Worm (Caenorhabditis elegans) whole organism, late embryonic: ENCODE measurements around the gene tin-9.2.

Experiments used
- C08G9.2 ChIP-seq: sonication (generic microtip); optimal IDR thresholded peaks from 2 replicates; lab custom pipeline; 2016; ENCODE audit warnings: mild to moderate bottlenecking, missing genetic modification characterization, moderate library complexity, missing compliant biosample characterization
- C38D4.7 ChIP-seq: fragments of 200-800 bp; sonication (Bioruptor generic); optimal IDR thresholded peaks from 2 replicates; lab custom pipeline; 2018; ENCODE audit warnings: mild to moderate bottlenecking, missing genetic modification characterization, moderate library complexity, missing compliant biosample characterization
- K02D7.2 ChIP-seq: sonication (generic microtip); optimal IDR thresholded peaks from 2 replicates; lab custom pipeline; 2017; ENCODE audit warnings: mild to moderate bottlenecking, missing genetic modification characterization, missing compliant biosample characterization
- T23F11.4 ChIP-seq: fragments of 200-800 bp; sonication (Bioruptor generic); optimal IDR thresholded peaks from 2 replicates; lab custom pipeline; 2018; ENCODE audit warnings: mild to moderate bottlenecking, missing genetic modification characterization, missing compliant biosample characterization
- Y22D7AL.16 ChIP-seq: sonication (generic microtip); optimal IDR thresholded peaks from 2 replicates; lab custom pipeline; 2016; ENCODE audit warnings: missing genetic modification characterization, missing compliant biosample characterization
- ahr-1 ChIP-seq: sonication (generic microtip); optimal IDR thresholded peaks from 2 replicates; lab custom pipeline; 2016; ENCODE audit warnings: missing genetic modification characterization, missing compliant biosample characterization
- ama-1 ChIP-seq: fragments of 150-350 bp; optimal IDR thresholded peaks from 2 replicates; lab custom pipeline; 2014
- ceh-14 ChIP-seq: sonication (generic microtip); optimal IDR thresholded peaks from 2 replicates; lab custom pipeline; 2016; ENCODE audit warnings: missing genotype, missing genetic modification characterization, missing compliant biosample characterization
- ceh-18 ChIP-seq: sonication (generic microtip); optimal IDR thresholded peaks from 2 replicates; lab custom pipeline; 2016; ENCODE audit warnings: missing genetic modification characterization, missing compliant biosample characterization
- ceh-24 ChIP-seq: sonication (generic microtip); optimal IDR thresholded peaks from 2 replicates; lab custom pipeline; 2016; ENCODE audit warnings: mild to moderate bottlenecking, missing genetic modification characterization, missing compliant biosample characterization
- ceh-30 ChIP-seq: fragments of 150-350 bp; optimal IDR thresholded peaks from 2 replicates; lab custom pipeline; 2014; ENCODE audit warnings: missing biosample characterization, missing genetic modification characterization
- ceh-45 ChIP-seq: fragments of 200-800 bp; sonication (Bioruptor generic); IDR thresholded peaks from 2 replicates; pipeline ENCODE4 v1.3.6; 2022; ENCODE audit warnings: missing genetic modification reagents, missing genetic modification characterization, missing compliant biosample characterization
- ceh-48 ChIP-seq: sonication (generic microtip); optimal IDR thresholded peaks from 2 replicates; lab custom pipeline; 2016; ENCODE audit warnings: missing genetic modification characterization, inconsistent platforms, missing compliant biosample characterization
- ceh-6 ChIP-seq: fragments of 200-800 bp; sonication (Bioruptor generic); optimal IDR thresholded peaks from 2 replicates; lab custom pipeline; 2018; ENCODE audit warnings: mild to moderate bottlenecking, missing genetic modification characterization, missing compliant biosample characterization
- ceh-9 ChIP-seq: sonication (generic microtip); optimal IDR thresholded peaks from 2 replicates; lab custom pipeline; 2016; ENCODE audit warnings: mild to moderate bottlenecking, missing genetic modification characterization, inconsistent platforms, missing compliant biosample characterization
- fax-1 ChIP-seq: sonication (generic microtip); optimal IDR thresholded peaks from 2 replicates; lab custom pipeline; 2016; ENCODE audit warnings: missing genotype, missing genetic modification characterization, missing compliant biosample characterization
- fkh-6 ChIP-seq: sonication (generic microtip); optimal IDR thresholded peaks from 2 replicates; lab custom pipeline; 2016; ENCODE audit warnings: missing genetic modification characterization, missing compliant biosample characterization
- hlh-6 ChIP-seq: sonication (generic microtip); optimal IDR thresholded peaks from 2 replicates; lab custom pipeline; 2016; ENCODE audit warnings: missing genotype, missing genetic modification characterization, missing compliant biosample characterization
- lim-6 ChIP-seq: sonication (generic microtip); optimal IDR thresholded peaks from 2 replicates; lab custom pipeline; 2016; ENCODE audit warnings: missing genetic modification characterization, missing compliant biosample characterization
- lin-11 ChIP-seq: fragments of 200-800 bp; sonication (Bioruptor generic); optimal IDR thresholded peaks from 2 replicates; lab custom pipeline; 2018; ENCODE audit warnings: mild to moderate bottlenecking, missing genetic modification characterization, missing compliant biosample characterization
- mec-3 ChIP-seq: sonication (generic microtip); optimal IDR thresholded peaks from 2 replicates; lab custom pipeline; 2016; ENCODE audit warnings: borderline replicate concordance, missing genetic modification characterization, missing compliant biosample characterization
- nfya-1 ChIP-seq: sonication (generic microtip); optimal IDR thresholded peaks from 2 replicates; lab custom pipeline; 2017; ENCODE audit warnings: missing genetic modification characterization, mild to moderate bottlenecking, missing compliant biosample characterization, antibody characterized with exemption, moderate library complexity
- npax-4 ChIP-seq: sonication (generic microtip); optimal IDR thresholded peaks from 2 replicates; lab custom pipeline; 2016; ENCODE audit warnings: missing genetic modification characterization, missing compliant biosample characterization
- pag-3 ChIP-seq: sonication (generic microtip); optimal IDR thresholded peaks from 2 replicates; lab custom pipeline; 2016; ENCODE audit warnings: missing compliant biosample characterization, missing genetic modification characterization, borderline replicate concordance
- pat-9 ChIP-seq: fragments of 200-800 bp; sonication (Bioruptor generic); optimal IDR thresholded peaks from 2 replicates; lab custom pipeline; 2018; ENCODE audit warnings: mild to moderate bottlenecking, missing genetic modification characterization, moderate library complexity, missing compliant biosample characterization
- pqm-1 ChIP-seq: sonication (generic microtip); optimal IDR thresholded peaks from 2 replicates; lab custom pipeline; 2016; ENCODE audit warnings: missing genetic modification characterization, missing compliant biosample characterization
- pros-1 ChIP-seq: fragments of 150-350 bp; optimal IDR thresholded peaks from 2 replicates; lab custom pipeline; 2014; ENCODE audit warnings: missing biosample characterization, missing genetic modification reagents, missing genetic modification characterization
- ref-2 ChIP-seq: sonication (generic microtip); optimal IDR thresholded peaks from 2 replicates; lab custom pipeline; 2016; ENCODE audit warnings: missing genetic modification characterization, missing compliant biosample characterization
- sox-2 ChIP-seq: fragments of 200-800 bp; sonication (Bioruptor generic); IDR thresholded peaks from 2 replicates; pipeline ENCODE4 v1.3.6; 2022; ENCODE audit warnings: missing genetic modification reagents, missing genetic modification characterization, missing compliant biosample characterization
- sox-4 ChIP-seq: sonication (generic microtip); optimal IDR thresholded peaks from 2 replicates; lab custom pipeline; 2017; ENCODE audit warnings: mild to moderate bottlenecking, missing genetic modification characterization, inconsistent platforms, missing compliant biosample characterization
- tbx-7 ChIP-seq: sonication (generic microtip); optimal IDR thresholded peaks from 2 replicates; lab custom pipeline; 2016; ENCODE audit warnings: missing genotype, missing genetic modification characterization, missing compliant biosample characterization
- unc-3 ChIP-seq, 2 experiments: fragments of 200-800 bp in 1 of 2; sonication (Bioruptor generic) in 1 of 2; sonication (generic microtip) in 1 of 2; conservative IDR thresholded peaks in 1 of 2; optimal IDR thresholded peaks in 1 of 2; 2 replicates each; pipeline versions ENCODE4 v1.3.6 to Lab custom; 2016 to 2022; ENCODE audit warnings: missing compliant biosample characterization in 2 of 2, missing genetic modification characterization in 2 of 2, missing genetic modification reagents in 1 of 2
- unc-42 ChIP-seq: sonication (generic microtip); optimal IDR thresholded peaks from 2 replicates; lab custom pipeline; 2016; ENCODE audit warnings: missing genotype, missing genetic modification characterization, missing compliant biosample characterization
- unc-55 ChIP-seq: sonication (generic microtip); optimal IDR thresholded peaks from 2 replicates; lab custom pipeline; 2017; ENCODE audit warnings: missing biosample characterization, missing genetic modification reagents, missing genetic modification characterization
- zip-5 ChIP-seq: sonication (generic microtip); optimal IDR thresholded peaks from 2 replicates; lab custom pipeline; 2016; ENCODE audit warnings: missing genetic modification characterization, missing compliant biosample characterization

Gene tin-9.2

ce11 chrIV:13051073-13051472 is 47.7 kb upstream of the tin-9.2 start, which contains the start of gene scl-11:
scl-11 (plus strand) TSS chrIV:13051373.
- TF ChIP-seq ceh-6 (GFP tag; lab: Kevin White, UChicago) (no peak), npax-4 (tag; lab: Kevin White, UChicago) (no peak), nfya-1 (tag; lab: Kevin White, UChicago) (no peak), zip-5 (no peak), mec-3 (tag; lab: Kevin White, UChicago) (no peak), lin-11 (tag; lab: Kevin White, UChicago) (no peak), ceh-48 (no peak), ref-2 (tag; lab: Kevin White, UChicago) (no peak), ceh-9 (tag; lab: Kevin White, UChicago) (no peak), hlh-6 (tag; lab: Kevin White, UChicago) (no peak), ceh-45 (GFP tag; lab: Robert Waterston, UW) (no peak), ceh-18 (tag; lab: Kevin White, UChicago) (no peak), ama-1 (lab: Kevin White, UChicago) (no peak)

ce11 chrIV:13052568-13052967 is 46.2 kb upstream of the tin-9.2 start, which contains the start of gene F49E11.7:
F49E11.7 (plus strand) TSS chrIV:13052868.
- TF ChIP-seq fkh-6 (tag; lab: Kevin White, UChicago) (no peak), unc-3 (GFP tag; conservative IDR thresholded peaks at IDR 0.05; lab: Robert Waterston, UW) (no peak), unc-3 (tag; optimal IDR thresholded peaks at IDR 0.05; lab: Kevin White, UChicago) (no peak), ceh-18 (tag; lab: Kevin White, UChicago) (no peak), tbx-7 (no peak), ceh-30 (tag; lab: Kevin White, UChicago) (no peak), pat-9 (tag; lab: Kevin White, UChicago) (no peak), sox-4 (tag; lab: Kevin White, UChicago) (no peak), T23F11.4 (GFP tag; lab: Kevin White, UChicago) (no peak), K02D7.2 (tag; lab: Kevin White, UChicago) (no peak), sox-2 (GFP tag; lab: Robert Waterston, UW) (no peak)

- TF ChIP-seq Y22D7AL.16 (tag; lab: Kevin White, UChicago) (no peak), fax-1 (tag; lab: Kevin White, UChicago) (no peak), ahr-1 (tag; lab: Kevin White, UChicago) (no peak), ceh-14 (tag; lab: Kevin White, UChicago) (no peak), sox-2 (GFP tag; lab: Robert Waterston, UW) (no peak), pag-3 (no peak), C38D4.7 (GFP tag; lab: Kevin White, UChicago) (no peak), ama-1 (lab: Kevin White, UChicago) (no peak)
Measured at ce11 chrIV:13056026-13056425, 42.8 kb upstream of the tin-9.2 start, which contains the start of gene scl-1. scl-1 (plus strand) TSS chrIV:13056326.

ce11 chrIV:13057418-13057817 is 41.4 kb upstream of the tin-9.2 start, which contains the start of gene scl-2:
scl-2 (plus strand) TSS chrIV:13057710.
- TF ChIP-seq ceh-6 (GFP tag; lab: Kevin White, UChicago) (no peak), sox-4 (tag; lab: Kevin White, UChicago) (no peak), mec-3 (tag; lab: Kevin White, UChicago) (no peak), unc-55 (GFP tag; lab: Kevin White, UChicago) (no peak), ceh-9 (tag; lab: Kevin White, UChicago) (no peak)

- TF ChIP-seq C08G9.2 (tag; lab: Kevin White, UChicago) = no peak
- TF ChIP-seq sox-4 (tag; lab: Kevin White, UChicago) = no peak
- TF ChIP-seq lim-6 (tag; lab: Kevin White, UChicago) = no peak
- TF ChIP-seq ceh-24 = no peak
- no peak for TF ChIP-seq pros-1
- no peak for TF ChIP-seq unc-42
- TF ChIP-seq pqm-1 (tag; lab: Kevin White, UChicago) = no peak
- no peak for TF ChIP-seq sox-2 (GFP tag; lab: Robert Waterston, UW)
Measured at ce11 chrIV:13059284-13059683, 39.5 kb upstream of the tin-9.2 start, which contains the start of gene scl-3. scl-3 (plus strand) TSS chrIV:13059584.
